Worm (Caenorhabditis elegans): ENCODE data around the gene srx-110.

srx-110 gene

ce11 chrII:3665181-3665580, 44.2 kb upstream of the srx-110 start:
- TF ChIP-seq somi-1 (GFP tag; optimal IDR thresholded peaks at IDR 0.05) = no peak
- no peak for TF ChIP-seq aptf-2 (GFP tag; conservative IDR thresholded peaks at IDR 0.05)
- TF ChIP-seq nfyb-1 (GFP tag; IDR thresholded peaks at IDR 0.05) = 0 out of 2 replicates have a peak, but pooled peaks have one; percentile 50
- no peak for TF ChIP-seq hmg-1.2 (GFP tag; IDR thresholded peaks at IDR 0.05)
- TF ChIP-seq dpff-1 (tag; optimal IDR thresholded peaks at IDR 0.05) = no peak

- TF ChIP-seq pha-4 (tag; optimal IDR thresholded peaks at IDR 0.05) (no peak), tlf-1 (GFP tag; optimal IDR thresholded peaks at IDR 0.05) (no peak), ama-1 (optimal IDR thresholded peaks at IDR 0.05) (no peak), ama-1 (GFP tag; optimal IDR thresholded peaks at IDR 0.05) (no peak), F22D6.2 (tag; optimal IDR thresholded peaks at IDR 0.05) (no peak), chd-7 (tag; optimal IDR thresholded peaks at IDR 0.05) (no peak), athp-1 (tag; optimal IDR thresholded peaks at IDR 0.05) (no peak), ZK185.1 (tag; optimal IDR thresholded peaks at IDR 0.05; ENCODE audit: poor library complexity, severe bottlenecking) (no peak), F52B5.7 (tag; optimal IDR thresholded peaks at IDR 0.05) (no peak), let-526 (GFP tag; IDR thresholded peaks at IDR 0.05) (no peak), mes-4 (tag; optimal IDR thresholded peaks at IDR 0.05) (no peak)
Observed at ce11 chrII:3669315-3669714, 40.0 kb upstream of the srx-110 start, which contains the start of gene srx-97. Gene srx-97, minus strand, starts transcription at chrII:3669415.

ce11 chrII:3670956-3671355, 38.4 kb upstream of the srx-110 start, which contains the start of gene srx-98:
Gene srx-98, minus strand, starts transcription at chrII:3671056.
- no peak for TF ChIP-seq attf-5 (GFP tag; optimal IDR thresholded peaks at IDR 0.05)
- no peak for TF ChIP-seq hlh-26 (GFP tag; conservative IDR thresholded peaks at IDR 0.05)
- no peak for TF ChIP-seq snpc-1.1 (tag; optimal IDR thresholded peaks at IDR 0.05; ENCODE audit: insufficient read depth)
- no peak for TF ChIP-seq ets-4 (GFP tag; optimal IDR thresholded peaks at IDR 0.05)
- TF ChIP-seq B0336.3 (GFP tag; IDR thresholded peaks at IDR 0.05) = no peak
- no peak for TF ChIP-seq ztf-18 (tag; optimal IDR thresholded peaks at IDR 0.05)
- TF ChIP-seq ceh-40 (GFP tag; IDR thresholded peaks at IDR 0.05) = no peak

- TF ChIP-seq madf-6 (GFP tag; IDR thresholded peaks at IDR 0.05) (no peak), ztf-6 (GFP tag; IDR thresholded peaks at IDR 0.05) (no peak), pbrm-1 (GFP tag; IDR thresholded peaks at IDR 0.05) (no peak), F52B5.7 (tag; optimal IDR thresholded peaks at IDR 0.05) (no peak), repo-1 (tag; optimal IDR thresholded peaks at IDR 0.05) (no peak), ztf-3 (GFP tag; optimal IDR thresholded peaks at IDR 0.05) (no peak), hlh-12 (tag; optimal IDR thresholded peaks at IDR 0.05) (no peak), lir-1 (GFP tag; conservative IDR thresholded peaks at IDR 0.05) (no peak), hmg-20 (GFP tag; IDR thresholded peaks at IDR 0.05) (no peak), B0261.1 (tag; optimal IDR thresholded peaks at IDR 0.05) (no peak), snpc-1.3 (tag; optimal IDR thresholded peaks at IDR 0.05; ENCODE audit: insufficient read depth) (no peak), ceh-91 (GFP tag; IDR thresholded peaks at IDR 0.05) (no peak), nfya-2 (GFP tag; IDR thresholded peaks at IDR 0.05) (no peak)
Observed at ce11 chrII:3673493-3673892, 35.9 kb upstream of the srx-110 start, which contains the start of gene sea-1. Gene sea-1, minus strand, starts transcription at chrII:3673593.
